Fruit fly (Drosophila melanogaster): ENCODE results near the gene dsh.

dsh gene

dm6 chrX:11370792-11371191 lies 15.1 kb downstream of the dsh start (continued):
- TF ChIP-seq Taf1 (GFP tag; IDR thresholded peaks at IDR 0.05): peak; percentile 54; the same call in 1 of the 2 replicates
- TF ChIP-seq bab2 (GFP tag; optimal IDR thresholded peaks at IDR 0.05): no peak
- 0 out of 2 replicates have a peak, but pooled peaks have one; percentile 11 for TF ChIP-seq CG5953 (GFP tag; IDR thresholded peaks at IDR 0.05)
- TF ChIP-seq lab (GFP tag; optimal IDR thresholded peaks at IDR 0.05): peak; percentile 16
- TF ChIP-seq wek (GFP tag; optimal IDR thresholded peaks at IDR 0.05): no peak
- peak; percentile 43 for TF ChIP-seq tgo (GFP tag; IDR thresholded peaks at IDR 0.05)
- peak; percentile 44; the same call in 1 of the 2 replicates for TF ChIP-seq Ada2b (GFP tag; IDR thresholded peaks at IDR 0.05)
- TF ChIP-seq CG15073 (GFP tag; optimal IDR thresholded peaks at IDR 0.05): no peak
- peak; percentile 52; the same call in 2 of the 3 replicates for TF ChIP-seq CG11695 (GFP tag; IDR thresholded peaks at IDR 0.05)
- TF ChIP-seq ap (GFP tag; IDR thresholded peaks at IDR 0.05): 0 out of 2 replicates have a peak, but pooled peaks have one; percentile 15
- TF ChIP-seq chif (GFP tag; optimal IDR thresholded peaks at IDR 0.05): peak in 1 of 2 experiments; percentile 3
- no peak for TF ChIP-seq Pdp1 (GFP tag; optimal IDR thresholded peaks at IDR 0.05)
- peak; percentile 74 for TF ChIP-seq Med (GFP tag)
- peak; percentile 56; the same call in 2 of the 3 replicates for TF ChIP-seq CG7357 (GFP tag; IDR thresholded peaks at IDR 0.05)
- TF ChIP-seq jumu (GFP tag; optimal IDR thresholded peaks at IDR 0.05): no peak
- TF ChIP-seq NFAT (GFP tag; IDR thresholded peaks at IDR 0.05): 0 out of 2 replicates have a peak, but pooled peaks have one; percentile 30
- 0 out of 3 replicates have a peak, but pooled peaks have one; percentile 37 for TF ChIP-seq C15 (GFP tag; IDR thresholded peaks at IDR 0.05)
- TF ChIP-seq ci (GFP tag; IDR thresholded peaks at IDR 0.05): 0 out of 3 replicates have a peak, but pooled peaks have one; percentile 21
- TF ChIP-seq CG17328 (GFP tag; IDR thresholded peaks at IDR 0.05): peak; percentile 39; the same call in 1 of the 2 replicates
- no peak for TF ChIP-seq H2.0 (GFP tag; IDR thresholded peaks at IDR 0.05)
- peak; percentile 60; the same call in 1 of the 2 replicates for TF ChIP-seq sob (GFP tag; IDR thresholded peaks at IDR 0.05)
- no peak for TF ChIP-seq CG7745 (tag; optimal IDR thresholded peaks at IDR 0.05)
- TF ChIP-seq E2f2 (GFP tag; IDR thresholded peaks at IDR 0.05): peak; percentile 9; the same call in 1 of the 2 replicates
- peak; percentile 38 for TF ChIP-seq CG9727 (GFP tag; optimal IDR thresholded peaks at IDR 0.05)
- TF ChIP-seq p53 (GFP tag; optimal IDR thresholded peaks at IDR 0.05): no peak
- peak; percentile 64 for TF ChIP-seq row (GFP tag; IDR thresholded peaks at IDR 0.05)
- no peak for TF ChIP-seq GATAe (GFP tag; conservative IDR thresholded peaks at IDR 0.05)
- no peak for TF ChIP-seq Camta (GFP tag; optimal IDR thresholded peaks at IDR 0.05)
- no peak for TF ChIP-seq CG17568 (GFP tag; optimal IDR thresholded peaks at IDR 0.05)
- TF ChIP-seq ssp (GFP tag; IDR thresholded peaks at IDR 0.05): peak; percentile 9; the same call in 1 of the 2 replicates
- no peak for TF ChIP-seq salm (tag; optimal IDR thresholded peaks at IDR 0.05)
- TF ChIP-seq Ptx1 (GFP tag; IDR thresholded peaks at IDR 0.05): peak; percentile 52; the same call in 1 of the 2 replicates
- TF ChIP-seq wdn (GFP tag; IDR thresholded peaks at IDR 0.05): peak; percentile 31; the same call in 1 of the 2 replicates
- 0 out of 2 replicates have a peak, but pooled peaks have one; percentile 29 for TF ChIP-seq CG14667 (GFP tag; IDR thresholded peaks at IDR 0.05)
- no peak for TF ChIP-seq CG17912 (GFP tag; optimal IDR thresholded peaks at IDR 0.05)
- no peak for TF ChIP-seq dan (GFP tag; IDR thresholded peaks at IDR 0.05)
- TF ChIP-seq Dip3 (GFP tag; optimal IDR thresholded peaks at IDR 0.05): no peak
- TF ChIP-seq CG10959 (GFP tag; IDR thresholded peaks at IDR 0.05): 0 out of 2 replicates have a peak, but pooled peaks have one; percentile 21
- TF ChIP-seq seq (GFP tag; IDR thresholded peaks at IDR 0.05): peak; percentile 28; the same call in 1 of the 2 replicates
- peak; percentile 39; the same call in 1 of the 2 replicates for TF ChIP-seq HLH3B (GFP tag; IDR thresholded peaks at IDR 0.05)

- peak; percentile 52 for TF ChIP-seq sens (GFP tag)
- TF ChIP-seq zf30C (GFP tag; optimal IDR thresholded peaks at IDR 0.05): no peak
- TF ChIP-seq Antp (GFP tag; optimal IDR thresholded peaks at IDR 0.05): no peak
- no peak for TF ChIP-seq Tbp (GFP tag; optimal IDR thresholded peaks at IDR 0.05)
- TF ChIP-seq Ets65A (GFP tag): peak; percentile 51
These were observed 15.9 kb downstream of the dsh start for dm6 chrX:11371613-11372012.

Data from whole organism, embryonic.